Fruit fly (Drosophila melanogaster) whole organism, adult: ENCODE data around the gene CG14891.
A peak's percentile ranks its signal among the peaks of the same experiment; 100 is the strongest.

ENCODE experiments used
- CG11617 ChIP-seq: fragments of 200-800 bp; sonication (Bioruptor generic); optimal IDR thresholded peaks from 2 replicates; lab custom pipeline; 2017; ENCODE audit warnings: mild to moderate bottlenecking, missing biosample characterization, missing genetic modification reagents, missing genetic modification characterization
- CG12768 ChIP-seq: fragments of 200-800 bp; sonication (Bioruptor generic); optimal IDR thresholded peaks from 2 replicates; lab custom pipeline; 2017; ENCODE audit warnings: missing biosample characterization, missing genetic modification characterization, mild to moderate bottlenecking, moderate library complexity, missing genetic modification reagents
- CG14711 ChIP-seq: fragments of 200-800 bp; sonication (Bioruptor generic); optimal IDR thresholded peaks from 2 replicates; lab custom pipeline; 2018; ENCODE audit warnings: missing biosample characterization, mild to moderate bottlenecking, missing genetic modification characterization, moderate library complexity
- CG1620 ChIP-seq: fragments of 200-800 bp; sonication (Bioruptor generic); optimal IDR thresholded peaks from 2 replicates; lab custom pipeline; 2016; ENCODE audit warnings: missing biosample characterization, missing genetic modification characterization
- CG33017 ChIP-seq: fragments of 200-800 bp; sonication (Bioruptor generic); optimal IDR thresholded peaks from 2 replicates; lab custom pipeline; 2018; ENCODE audit warnings: missing biosample characterization, mild to moderate bottlenecking, missing genetic modification characterization, moderate library complexity
- CG5204 ChIP-seq: fragments of 200-800 bp; sonication (Bioruptor generic); optimal IDR thresholded peaks from 2 replicates; lab custom pipeline; 2016; ENCODE audit warnings: missing biosample characterization, missing genetic modification characterization
- CG7045 ChIP-seq: fragments of 200-800 bp; sonication (Bioruptor generic); optimal IDR thresholded peaks from 2 replicates; lab custom pipeline; 2017; ENCODE audit warnings: missing biosample characterization, mild to moderate bottlenecking, missing genetic modification characterization
- CG7101 ChIP-seq: fragments of 200-800 bp; sonication (Bioruptor generic); optimal IDR thresholded peaks from 2 replicates; lab custom pipeline; 2018; ENCODE audit warnings: missing biosample characterization, mild to moderate bottlenecking, missing genetic modification characterization, moderate library complexity
- Clk ChIP-seq: fragments of 200-800 bp; sonication (Bioruptor generic); optimal IDR thresholded peaks from 2 replicates; lab custom pipeline; 2017; ENCODE audit warnings: missing biosample characterization, missing genetic modification characterization
- Crg-1 ChIP-seq: fragments of 200-800 bp; sonication (Bioruptor generic); optimal IDR thresholded peaks from 2 replicates; lab custom pipeline; 2016; ENCODE audit warnings: missing biosample characterization, missing genetic modification characterization
- Hr96 ChIP-seq: fragments of 200-800 bp; sonication (Bioruptor generic); optimal IDR thresholded peaks from 2 replicates; lab custom pipeline; 2016; ENCODE audit warnings: missing biosample characterization, missing genetic modification characterization
- Mnt ChIP-seq: fragments of 200-800 bp; sonication (Bioruptor generic); optimal IDR thresholded peaks from 2 replicates; lab custom pipeline; 2016; ENCODE audit warnings: missing biosample characterization, mild to moderate bottlenecking, missing genetic modification characterization
- bab1 ChIP-seq: fragments of 200-800 bp; sonication (Bioruptor generic); optimal IDR thresholded peaks from 3 replicates; lab custom pipeline; 2019; ENCODE audit warnings: missing biosample characterization, mild to moderate bottlenecking, missing genetic modification characterization, moderate library complexity
- cic ChIP-seq: fragments of 200-800 bp; sonication (Bioruptor generic); optimal IDR thresholded peaks from 2 replicates; lab custom pipeline; 2017; ENCODE audit warnings: missing biosample characterization, mild to moderate bottlenecking, missing genetic modification characterization, moderate library complexity
- cnc ChIP-seq, 2 experiments: fragments of >200 bp; optimal IDR thresholded peaks; 2 replicates each; lab custom pipeline; 2017
- kay ChIP-seq: fragments of 200-800 bp; sonication (Bioruptor generic); peaks from one replicate; lab custom pipeline; 2016; ENCODE audit warnings: missing biosample characterization, missing genetic modification characterization, borderline replicate concordance
- ovo ChIP-seq: fragments of 200-800 bp; sonication (Bioruptor generic); optimal IDR thresholded peaks from 2 replicates; lab custom pipeline; 2016; ENCODE audit warnings: missing biosample characterization, missing genetic modification characterization
- pad ChIP-seq: fragments of 200-800 bp; sonication (Bioruptor generic); optimal IDR thresholded peaks from 3 replicates; lab custom pipeline; 2017; ENCODE audit warnings: missing biosample characterization, missing genetic modification characterization, mild to moderate bottlenecking, moderate library complexity, missing genetic modification reagents
- tj ChIP-seq: fragments of 200-800 bp; sonication (Bioruptor generic); optimal IDR thresholded peaks from 3 replicates; lab custom pipeline; 2017; ENCODE audit warnings: missing biosample characterization, mild to moderate bottlenecking, missing genetic modification characterization, moderate library complexity
- toe ChIP-seq: fragments of 200-800 bp; sonication (Bioruptor generic); optimal IDR thresholded peaks from 2 replicates; lab custom pipeline; 2016; ENCODE audit warnings: missing biosample characterization, missing genetic modification characterization

Gene CG14891

DNA sequence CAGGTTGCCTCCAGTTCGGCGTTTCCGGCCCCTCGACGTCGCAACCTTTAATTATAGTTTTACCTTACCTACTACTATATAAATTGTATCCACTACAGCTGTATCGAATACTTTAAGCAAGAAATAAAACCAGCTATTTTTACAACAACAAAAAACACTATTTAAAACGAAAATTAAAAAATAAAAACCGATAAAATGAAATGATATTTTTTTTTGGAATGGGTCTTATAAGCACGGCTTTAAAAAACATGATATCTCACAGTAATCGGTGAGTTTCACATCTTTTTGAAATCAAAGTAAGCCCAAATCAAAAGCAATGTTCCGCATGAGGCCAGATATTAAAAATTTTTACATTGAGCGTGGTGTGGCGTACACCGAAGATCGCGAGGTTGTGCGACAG, at the start of gene CG14891:
CG14891 (plus strand) TSS at position 301 of the 400 bp plus-strand sequence.
- TF ChIP-seq kay (GFP tag; lab: Kevin White, UChicago) (no peak), toe (GFP tag; lab: Kevin White, UChicago) (no peak), CG7101 (no peak), ovo (GFP tag; lab: Kevin White, UChicago) (no peak), pad (GFP tag; lab: Kevin White, UChicago) (no peak), tj (GFP tag; lab: Kevin White, UChicago) (no peak), CG7045 (GFP tag; lab: Kevin White, UChicago) (no peak), CG5204 (no peak), CG1620 (GFP tag; lab: Kevin White, UChicago) (no peak), Clk (no peak), CG11617 (GFP tag; lab: Kevin White, UChicago) (no peak), Crg-1 (GFP tag; lab: Kevin White, UChicago) (no peak), CG33017 (tag; lab: Kevin White, UChicago) (no peak), bab1 (GFP tag; lab: Kevin White, UChicago) (no peak), CG14711 (tag; lab: Kevin White, UChicago) (no peak)

dm6 chr3R:16523395-16523794, 47.9 kb upstream of the CG14891 start:
- no peak for TF ChIP-seq Hr96 (GFP tag; lab: Kevin White, UChicago)
- no peak for TF ChIP-seq bab1 (GFP tag; lab: Kevin White, UChicago)
- no peak for TF ChIP-seq CG11617 (GFP tag; lab: Kevin White, UChicago)
- no peak for TF ChIP-seq tj (GFP tag; lab: Kevin White, UChicago)
- no peak for TF ChIP-seq Clk

- no peak for TF ChIP-seq CG33017 (tag; lab: Kevin White, UChicago)
- TF ChIP-seq Mnt (GFP tag; lab: Kevin White, UChicago), result no peak
- TF ChIP-seq CG12768 (GFP tag; lab: Kevin White, UChicago), result no peak
These were observed 47.1 kb upstream of the CG14891 start for dm6 chr3R:16524178-16524577.

DNA sequence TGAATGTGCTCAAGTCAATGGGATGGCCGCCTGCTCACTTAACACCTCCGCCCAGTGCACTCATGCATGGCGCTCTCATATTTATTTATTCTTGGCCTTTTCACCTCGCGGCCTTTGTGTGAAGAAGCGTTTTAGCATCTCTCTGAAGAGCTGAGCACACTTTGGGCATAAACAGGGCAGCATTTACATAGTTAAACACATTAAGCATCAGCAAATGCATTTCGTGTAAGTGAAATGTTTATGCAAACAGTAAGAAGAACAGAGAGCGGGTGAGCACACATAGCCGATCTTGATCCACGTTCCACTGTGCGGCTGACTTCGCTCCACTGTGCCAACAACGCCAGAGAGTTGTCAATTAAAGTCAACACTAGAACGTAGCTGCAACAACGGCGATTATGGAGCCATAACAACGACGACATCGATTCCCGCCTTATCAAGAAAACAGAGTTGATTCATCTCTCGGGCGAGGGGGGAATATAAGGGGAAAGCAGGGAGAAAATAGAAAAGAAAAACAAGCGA, 46.7 kb upstream of the CG14891 start:
- TF ChIP-seq Clk, result no peak
- TF ChIP-seq kay (GFP tag; lab: Kevin White, UChicago), result peak; percentile 32
- no peak for TF ChIP-seq CG5204

DNA sequence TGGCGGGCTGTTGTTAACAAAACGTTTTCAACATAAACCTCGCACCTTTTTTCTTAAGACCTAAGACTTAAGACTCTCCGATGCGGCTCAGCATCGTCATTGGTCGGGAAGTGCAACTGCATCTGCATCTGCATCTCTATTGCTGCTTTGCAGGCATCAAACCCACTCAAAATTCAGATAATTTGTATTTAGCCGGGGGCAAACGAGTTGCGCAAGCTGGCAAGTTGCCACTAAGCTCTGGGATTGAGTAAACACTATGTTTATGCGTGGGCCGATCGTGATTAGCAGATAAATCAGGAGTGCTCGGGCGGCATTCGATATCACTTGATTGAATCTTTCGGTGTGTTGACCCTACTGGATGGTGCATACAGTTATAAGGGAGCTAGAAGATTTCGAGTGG, 45.8 kb upstream of the CG14891 start:
- TF ChIP-seq kay (GFP tag; lab: Kevin White, UChicago), result no peak
- no peak for TF ChIP-seq CG33017 (tag; lab: Kevin White, UChicago)
- TF ChIP-seq CG7101, result no peak
- no peak for TF ChIP-seq CG7045 (GFP tag; lab: Kevin White, UChicago)
- TF ChIP-seq pad (GFP tag; lab: Kevin White, UChicago), result no peak
- TF ChIP-seq CG14711 (tag; lab: Kevin White, UChicago), result no peak
- TF ChIP-seq cnc (optimal IDR thresholded peaks at IDR 0.05; lab: Kevin White, UChicago), result no peak
- no peak for TF ChIP-seq CG5204
- TF ChIP-seq cic (GFP tag; lab: Kevin White, UChicago), result no peak
- no peak for TF ChIP-seq toe (GFP tag; lab: Kevin White, UChicago)

DNA sequence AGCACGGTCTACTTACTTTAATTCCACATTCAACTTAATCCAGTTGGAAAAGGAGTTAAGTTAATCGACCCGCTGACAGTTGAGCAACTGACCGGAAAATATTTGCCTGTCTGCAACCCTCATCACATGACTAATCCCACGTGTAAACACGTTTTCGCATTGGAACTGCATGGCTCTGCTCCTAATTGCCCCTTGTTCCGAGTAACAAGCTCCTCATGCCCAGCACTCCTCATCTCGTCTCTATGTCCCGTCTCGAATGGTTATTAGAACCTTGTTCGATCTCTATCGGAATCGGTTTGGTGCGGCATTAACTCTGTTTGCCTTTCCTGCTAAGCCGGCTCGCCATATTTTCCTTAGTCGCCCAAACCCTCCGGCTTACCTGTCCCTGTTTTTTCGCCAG, 45.1 kb upstream of the CG14891 start:
- TF ChIP-seq CG12768 (GFP tag; lab: Kevin White, UChicago) (no peak), CG33017 (tag; lab: Kevin White, UChicago) (no peak), tj (GFP tag; lab: Kevin White, UChicago) (no peak), cnc (optimal IDR thresholded peaks at IDR 0.05; lab: Kevin White, UChicago) (no peak), CG5204 (no peak), ovo (GFP tag; lab: Kevin White, UChicago) (no peak), Hr96 (GFP tag; lab: Kevin White, UChicago) (no peak), Clk (no peak), CG1620 (GFP tag; lab: Kevin White, UChicago) (no peak), CG14711 (tag; lab: Kevin White, UChicago) (no peak), cic (GFP tag; lab: Kevin White, UChicago) (no peak), pad (GFP tag; lab: Kevin White, UChicago) (no peak), CG7101 (no peak)

dm6 chr3R:16526697-16527370, 44.5 kb upstream of the CG14891 start:
- TF ChIP-seq pad (GFP tag; lab: Kevin White, UChicago), result no peak
- TF ChIP-seq Clk, result no peak
- TF ChIP-seq bab1 (GFP tag; lab: Kevin White, UChicago), result no peak
- no peak for TF ChIP-seq CG5204
- no peak for TF ChIP-seq Hr96 (GFP tag; lab: Kevin White, UChicago)
- no peak for TF ChIP-seq cic (GFP tag; lab: Kevin White, UChicago)
- TF ChIP-seq kay (GFP tag; lab: Kevin White, UChicago), result no peak
- TF ChIP-seq toe (GFP tag; lab: Kevin White, UChicago), result no peak
- TF ChIP-seq CG1620 (GFP tag; lab: Kevin White, UChicago), result no peak
- TF ChIP-seq CG12768 (GFP tag; lab: Kevin White, UChicago), result no peak
- TF ChIP-seq CG14711 (tag; lab: Kevin White, UChicago), result no peak
- no peak for TF ChIP-seq Crg-1 (GFP tag; lab: Kevin White, UChicago)
- no peak for TF ChIP-seq CG33017 (tag; lab: Kevin White, UChicago)
- no peak for TF ChIP-seq ovo (GFP tag; lab: Kevin White, UChicago)
- no peak for TF ChIP-seq tj (GFP tag; lab: Kevin White, UChicago)
- no peak for TF ChIP-seq CG11617 (GFP tag; lab: Kevin White, UChicago)
- no peak for TF ChIP-seq Mnt (GFP tag; lab: Kevin White, UChicago)
- no peak for TF ChIP-seq CG7045 (GFP tag; lab: Kevin White, UChicago)
- TF ChIP-seq cnc (optimal IDR thresholded peaks at IDR 0.05; lab: Kevin White, UChicago), result no peak
- no peak for TF ChIP-seq CG7101
